Fruit fly (Drosophila melanogaster) whole organism, prepupa: ENCODE results near the gene mthl5.

Experiments
- Blimp-1 ChIP-seq: fragments of 200-800 bp; sonication (Bioruptor generic); optimal IDR thresholded peaks from 3 replicates; lab custom pipeline; 2017; ENCODE audit warnings: missing biosample characterization, missing genetic modification characterization, mild to moderate bottlenecking, moderate library complexity, missing genetic modification reagents
- CG10631 ChIP-seq: fragments of 200-800 bp; sonication (Bioruptor generic); optimal IDR thresholded peaks from 2 replicates; lab custom pipeline; 2016; ENCODE audit warnings: missing biosample characterization, missing genetic modification characterization
- CG10669 ChIP-seq: fragments of 200-800 bp; sonication (Bioruptor generic); optimal IDR thresholded peaks from 3 replicates; lab custom pipeline; 2018; ENCODE audit warnings: missing biosample characterization, mild to moderate bottlenecking, missing genetic modification characterization, moderate library complexity
- CG11294 ChIP-seq: fragments of 200-800 bp; sonication (Bioruptor generic); IDR thresholded peaks from 2 replicates; pipeline ENCODE4 v1.3.6; 2022; ENCODE audit warnings: missing biosample characterization, missing genetic modification characterization
- CG11762 ChIP-seq: fragments of 200-800 bp; sonication (Bioruptor generic); optimal IDR thresholded peaks from 3 replicates; lab custom pipeline; 2016; ENCODE audit warnings: missing biosample characterization, missing genetic modification characterization; ENCODE audit not compliant: insufficient read depth
- CG11902 ChIP-seq: fragments of 200-800 bp; sonication (Bioruptor generic); optimal IDR thresholded peaks from 3 replicates; lab custom pipeline; 2016; ENCODE audit warnings: missing biosample characterization, missing genetic modification characterization
- CG15336 ChIP-seq: fragments of 200-800 bp; sonication (Bioruptor generic); IDR thresholded peaks from 2 replicates; pipeline ENCODE4 v1.3.6; 2022; ENCODE audit warnings: missing biosample characterization, missing genetic modification characterization
- CG1621 ChIP-seq: fragments of 200-800 bp; sonication (Bioruptor generic); optimal IDR thresholded peaks from 3 replicates; lab custom pipeline; 2018; ENCODE audit warnings: missing biosample characterization, mild to moderate bottlenecking, missing genetic modification characterization
- CG16779 ChIP-seq: fragments of 200-800 bp; sonication (Bioruptor generic); optimal IDR thresholded peaks from 3 replicates; lab custom pipeline; 2017; ENCODE audit warnings: missing biosample characterization, mild to moderate bottlenecking, missing genetic modification characterization
- CG31627 ChIP-seq: fragments of 200-800 bp; sonication (Bioruptor generic); optimal IDR thresholded peaks from 3 replicates; lab custom pipeline; 2016; ENCODE audit warnings: missing biosample characterization, missing genetic modification characterization
- CG32006 ChIP-seq: fragments of 200-800 bp; sonication (Bioruptor generic); optimal IDR thresholded peaks from 3 replicates; lab custom pipeline; 2017; ENCODE audit warnings: missing biosample characterization, mild to moderate bottlenecking, missing genetic modification characterization
- CG34406 ChIP-seq: fragments of 200-800 bp; sonication (Bioruptor generic); optimal IDR thresholded peaks from 3 replicates; lab custom pipeline; 2016; ENCODE audit warnings: missing biosample characterization, missing genetic modification characterization
- CG3919 ChIP-seq: fragments of 200-800 bp; sonication (Bioruptor generic); optimal IDR thresholded peaks from 3 replicates; lab custom pipeline; 2016; ENCODE audit warnings: missing biosample characterization, missing genetic modification characterization
- CG6276 ChIP-seq: fragments of 200-800 bp; sonication (Bioruptor generic); optimal IDR thresholded peaks from 2 replicates; lab custom pipeline; 2017; ENCODE audit warnings: missing biosample characterization, mild to moderate bottlenecking, missing genetic modification characterization
- CG6792 ChIP-seq: fragments of 200-800 bp; sonication (Bioruptor generic); optimal IDR thresholded peaks from 3 replicates; lab custom pipeline; 2016; ENCODE audit warnings: missing biosample characterization, missing genetic modification characterization
- CG6854 ChIP-seq: fragments of 200-800 bp; sonication (Bioruptor generic); optimal IDR thresholded peaks from 2 replicates; lab custom pipeline; 2017; ENCODE audit warnings: missing biosample characterization, mild to moderate bottlenecking, missing genetic modification characterization
- CG7368 ChIP-seq: fragments of 200-800 bp; sonication (Bioruptor generic); optimal IDR thresholded peaks from 3 replicates; lab custom pipeline; 2016; ENCODE audit warnings: missing biosample characterization, missing genetic modification characterization
- CG8119 ChIP-seq: fragments of 200-800 bp; sonication (Bioruptor generic); IDR thresholded peaks from 3 replicates; pipeline ENCODE4 v1.3.6; 2022; ENCODE audit warnings: missing biosample characterization, missing genetic modification characterization
- CG8319 ChIP-seq: fragments of 200-800 bp; sonication (Bioruptor generic); optimal IDR thresholded peaks from 3 replicates; lab custom pipeline; 2016; ENCODE audit warnings: missing biosample characterization, missing genetic modification characterization
- CG8632 ChIP-seq: fragments of 200-800 bp; sonication (Bioruptor generic); optimal IDR thresholded peaks from 3 replicates; lab custom pipeline; 2016; ENCODE audit warnings: missing biosample characterization, missing genetic modification characterization
- CG9139 ChIP-seq: fragments of 200-800 bp; sonication (Bioruptor generic); optimal IDR thresholded peaks from 3 replicates; lab custom pipeline; 2017; ENCODE audit warnings: missing biosample characterization, mild to moderate bottlenecking, missing genetic modification characterization
- Eip75B ChIP-seq: fragments of 200-800 bp; sonication (Bioruptor generic); optimal IDR thresholded peaks from 3 replicates; lab custom pipeline; 2016; ENCODE audit warnings: missing biosample characterization, missing genetic modification characterization
- Eip78C ChIP-seq: fragments of 200-800 bp; sonication (Bioruptor generic); peaks from one replicate; lab custom pipeline; 2016; ENCODE audit warnings: missing biosample characterization, missing genetic modification characterization
- Eip93F ChIP-seq: fragments of 200-800 bp; sonication (Bioruptor generic); optimal IDR thresholded peaks from 2 replicates; lab custom pipeline; 2016; ENCODE audit warnings: missing biosample characterization, mild to moderate bottlenecking, missing genetic modification characterization
- Ets21C ChIP-seq: fragments of 200-800 bp; sonication (Bioruptor generic); optimal IDR thresholded peaks from 3 replicates; lab custom pipeline; 2016; ENCODE audit warnings: missing biosample characterization, missing genetic modification characterization
- Ets96B ChIP-seq: fragments of 200-800 bp; optimal IDR thresholded peaks from 2 replicates; lab custom pipeline; 2019; ENCODE audit warnings: missing biosample characterization, mild to moderate bottlenecking, missing genetic modification characterization, moderate library complexity
- Gug ChIP-seq: fragments of 200-800 bp; sonication (Bioruptor generic); IDR thresholded peaks from 2 replicates; pipeline ENCODE4 v1.3.6; 2022; ENCODE audit warnings: missing biosample characterization, missing genetic modification characterization
- Hr38 ChIP-seq: sonication (Bioruptor generic); optimal IDR thresholded peaks from 2 replicates; lab custom pipeline; 2016; ENCODE audit warnings: missing biosample characterization, missing genetic modification characterization
- Hr4 ChIP-seq: fragments of 200-800 bp; sonication (Bioruptor generic); optimal IDR thresholded peaks from 3 replicates; lab custom pipeline; 2016; ENCODE audit warnings: missing biosample characterization, missing genetic modification characterization
- Lpt ChIP-seq: fragments of 200-800 bp; sonication (Bioruptor generic); optimal IDR thresholded peaks from 3 replicates; lab custom pipeline; 2016; ENCODE audit warnings: missing biosample characterization, missing genetic modification characterization
- Met ChIP-seq: fragments of 200-800 bp; sonication (Bioruptor generic); optimal IDR thresholded peaks from 3 replicates; lab custom pipeline; 2016; ENCODE audit warnings: missing biosample characterization, missing genetic modification characterization
- OdsH ChIP-seq: fragments of 200-800 bp; sonication (Bioruptor generic); optimal IDR thresholded peaks from 3 replicates; lab custom pipeline; 2016; ENCODE audit warnings: missing biosample characterization, missing genetic modification characterization
- Smox ChIP-seq: fragments of 200-800 bp; sonication (Bioruptor generic); optimal IDR thresholded peaks from 3 replicates; lab custom pipeline; 2016; ENCODE audit warnings: missing biosample characterization, missing genetic modification characterization
- Sox102F ChIP-seq: fragments of 200-800 bp; sonication (Bioruptor generic); optimal IDR thresholded peaks from 2 replicates; lab custom pipeline; 2016; ENCODE audit warnings: missing biosample characterization, mild to moderate bottlenecking, missing genetic modification characterization
- Sox14 ChIP-seq: fragments of 200-800 bp; sonication (Bioruptor generic); optimal IDR thresholded peaks from 3 replicates; lab custom pipeline; 2016; ENCODE audit warnings: missing biosample characterization, missing genetic modification characterization
- achi ChIP-seq: fragments of 200-800 bp; sonication (Bioruptor generic); optimal IDR thresholded peaks from 3 replicates; lab custom pipeline; 2016; ENCODE audit warnings: missing biosample characterization, missing genetic modification characterization
- acj6 ChIP-seq: fragments of 200-800 bp; sonication (Bioruptor generic); optimal IDR thresholded peaks from 3 replicates; lab custom pipeline; 2016; ENCODE audit warnings: missing biosample characterization, missing genetic modification characterization
- cyc ChIP-seq: fragments of 200-800 bp; sonication (Bioruptor generic); optimal IDR thresholded peaks from 3 replicates; lab custom pipeline; 2016; ENCODE audit warnings: missing biosample characterization, missing genetic modification characterization
- dsx ChIP-seq: fragments of 200-800 bp; optimal IDR thresholded peaks from 3 replicates; lab custom pipeline; 2019; ENCODE audit warnings: missing biosample characterization, mild to moderate bottlenecking, missing genetic modification characterization, moderate library complexity; ENCODE audit not compliant: poor library complexity, severe bottlenecking
- fd85E ChIP-seq: fragments of 200-800 bp; sonication (Bioruptor generic); optimal IDR thresholded peaks from 3 replicates; lab custom pipeline; 2016; ENCODE audit warnings: missing biosample characterization, missing genetic modification characterization
- lz ChIP-seq: fragments of 200-800 bp; sonication (Bioruptor generic); optimal IDR thresholded peaks from 3 replicates; lab custom pipeline; 2016; ENCODE audit warnings: missing biosample characterization, missing genetic modification characterization
- pdm3 ChIP-seq: fragments of 200-800 bp; sonication (Bioruptor generic); optimal IDR thresholded peaks from 3 replicates; lab custom pipeline; 2016; ENCODE audit warnings: missing biosample characterization, missing genetic modification characterization
- salr ChIP-seq, 2 experiments: fragments of 200-800 bp; sonication (Bioruptor generic); optimal IDR thresholded peaks; 3 replicates each; lab custom pipeline; 2016 to 2018; ENCODE audit warnings: missing biosample characterization in 2 of 2, missing genetic modification characterization in 2 of 2, mild to moderate bottlenecking in 1 of 2
- spab ChIP-seq: fragments of 200-800 bp; sonication (Bioruptor generic); optimal IDR thresholded peaks from 2 replicates; lab custom pipeline; 2017; ENCODE audit warnings: missing biosample characterization, mild to moderate bottlenecking, missing genetic modification characterization, missing genetic modification reagents
- ss ChIP-seq, 2 experiments: fragments of 200-800 bp; sonication (Bioruptor generic); optimal IDR thresholded peaks; 2 replicates in 1 of 2; 3 replicates in 1 of 2; lab custom pipeline; 2017 to 2018; ENCODE audit warnings: mild to moderate bottlenecking in 2 of 2, missing biosample characterization in 2 of 2, missing genetic modification characterization in 2 of 2, moderate library complexity in 1 of 2
- topi ChIP-seq: fragments of 200-800 bp; sonication (Bioruptor generic); optimal IDR thresholded peaks from 3 replicates; lab custom pipeline; 2016; ENCODE audit warnings: missing biosample characterization, missing genetic modification characterization
- vri ChIP-seq: fragments of 200-800 bp; sonication (Bioruptor generic); optimal IDR thresholded peaks from 3 replicates; lab custom pipeline; 2016; ENCODE audit warnings: missing biosample characterization, mild to moderate bottlenecking, missing genetic modification characterization

mthl5 gene

DNA sequence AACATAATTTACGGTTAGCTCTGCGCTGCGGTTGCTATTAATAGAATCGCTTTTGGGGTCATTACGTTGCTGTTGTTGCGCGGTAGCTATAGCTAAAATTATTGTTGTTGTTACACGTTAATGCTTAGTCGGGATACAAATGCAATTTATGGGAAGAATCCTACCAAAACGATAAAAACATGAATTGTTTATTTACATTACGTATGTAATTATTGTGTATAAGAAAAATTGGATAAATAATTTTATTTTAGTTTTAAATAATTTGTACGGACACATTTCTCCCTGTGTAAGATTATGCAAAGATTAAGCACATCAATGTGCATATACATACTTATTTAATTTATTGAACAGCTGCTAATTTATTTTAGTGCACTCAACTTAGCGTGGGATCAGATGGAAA lies 35.0 kb downstream of the mthl5 start (continued):
- TF ChIP-seq CG1621 (tag; lab: Kevin White, UChicago) (no peak), CG16779 (no peak)

- TF ChIP-seq dsx (GFP tag; lab: Kevin White, UChicago) (peak; percentile 79), CG6854 (peak; percentile 10), CG8119 (GFP tag; lab: Robert Waterston, UW) (peak; percentile 97), Ets96B (tag; lab: Kevin White, UChicago) (peak; percentile 83), Hr4 (peak; percentile 97), Ets21C (GFP tag; lab: Kevin White, UChicago) (peak; percentile 71), Blimp-1 (peak; percentile 0), CG11762 (GFP tag; lab: Kevin White, UChicago) (peak; percentile 81), CG8632 (GFP tag; lab: Kevin White, UChicago) (peak; percentile 72), Eip78C (GFP tag; lab: Kevin White, UChicago) (peak; percentile 97), CG11294 (GFP tag; lab: Robert Waterston, UW) (peak; percentile 87), CG10669 (GFP tag; lab: Kevin White, UChicago) (peak; percentile 82), CG10631 (GFP tag; lab: Kevin White, UChicago) (peak; percentile 89), pdm3 (peak; percentile 90), OdsH (GFP tag; lab: Kevin White, UChicago) (peak; percentile 93), ss (GFP tag; optimal IDR thresholded peaks at IDR 0.05; lab: Kevin White, UChicago) (peak; percentile 68 to 75), salr (GFP tag; optimal IDR thresholded peaks at IDR 0.05; lab: Kevin White, UChicago) (peak; percentile 68 to 96), CG34406 (GFP tag; lab: Kevin White, UChicago) (peak; percentile 73), CG16779 (peak; percentile 87), Sox102F (GFP tag; lab: Kevin White, UChicago) (peak; percentile 70), CG1621 (tag; lab: Kevin White, UChicago) (peak; percentile 76), CG8319 (peak; percentile 56), CG6792 (peak; percentile 75), Gug (GFP tag; lab: Robert Waterston, UW) (peak; percentile 86), CG11902 (GFP tag; lab: Kevin White, UChicago) (peak; percentile 58), Sox14 (GFP tag; lab: Kevin White, UChicago) (peak; percentile 92), Met (peak; percentile 79), Lpt (peak; percentile 96), lz (peak; percentile 73), CG3919 (GFP tag; lab: Kevin White, UChicago) (peak; percentile 90), CG7368 (GFP tag; lab: Kevin White, UChicago) (peak; percentile 75), vri (GFP tag; lab: Kevin White, UChicago) (no peak), CG15336 (peak; percentile 97), fd85E (GFP tag; lab: Kevin White, UChicago) (no peak), CG9139 (GFP tag; lab: Kevin White, UChicago) (peak; percentile 56), cyc (GFP tag; lab: Kevin White, UChicago) (peak; percentile 70), topi (GFP tag; lab: Kevin White, UChicago) (peak; percentile 76), Smox (GFP tag; lab: Kevin White, UChicago) (peak; percentile 69), Eip93F (no peak), CG31627 (GFP tag; lab: Kevin White, UChicago) (peak; percentile 78), Hr38 (GFP tag; lab: Kevin White, UChicago) (peak; percentile 55), CG32006 (GFP tag; lab: Kevin White, UChicago) (peak; percentile 98), CG6276 (GFP tag; lab: Kevin White, UChicago) (peak; percentile 95), Eip75B (GFP tag; lab: Kevin White, UChicago) (peak; percentile 87), acj6 (GFP tag; lab: Kevin White, UChicago) (peak; percentile 87), spab (GFP tag; lab: Kevin White, UChicago) (peak; percentile 77), achi (GFP tag; lab: Kevin White, UChicago) (peak; percentile 88)
Measured at dm6 chr3R:11850917-11851897, 35.8 kb downstream of the mthl5 start.
